Fruit fly (Drosophila melanogaster) whole organism, prepupa: ENCODE data around the gene c11.1.

ENCODE experiments used
- CG16779 ChIP-seq: fragments of 200-800 bp; sonication (Bioruptor generic); optimal IDR thresholded peaks from 3 replicates; lab custom pipeline; 2017; ENCODE audit warnings: missing biosample characterization, mild to moderate bottlenecking, missing genetic modification characterization
- CG4318 ChIP-seq: fragments of 200-800 bp; sonication (Bioruptor generic); optimal IDR thresholded peaks from 3 replicates; lab custom pipeline; 2017; ENCODE audit warnings: missing biosample characterization, mild to moderate bottlenecking, missing genetic modification characterization
- vri ChIP-seq: fragments of 200-800 bp; sonication (Bioruptor generic); optimal IDR thresholded peaks from 3 replicates; lab custom pipeline; 2016; ENCODE audit warnings: missing biosample characterization, mild to moderate bottlenecking, missing genetic modification characterization

DNA sequence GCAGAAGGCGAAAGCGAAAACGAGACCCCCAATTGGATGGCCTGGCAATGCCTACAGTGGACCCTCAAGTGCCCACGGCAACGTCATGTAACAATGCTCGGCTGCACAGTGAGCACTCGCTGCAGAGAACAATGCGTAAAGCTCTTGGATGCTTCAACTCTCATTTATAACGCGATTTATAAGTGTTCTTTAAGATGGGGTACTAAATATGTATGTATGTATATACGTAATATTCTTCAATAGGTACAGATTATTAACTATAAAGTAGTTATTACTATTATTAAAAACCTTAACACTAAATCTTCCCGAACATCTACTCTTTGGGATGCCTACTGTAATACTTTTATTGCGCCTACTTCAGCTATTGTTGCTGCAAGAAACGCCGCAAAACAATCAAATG is 16.8 kb downstream of the c11.1 start:
- TF ChIP-seq CG4318 (GFP tag; lab: Kevin White, UChicago), result no peak
- no peak for TF ChIP-seq CG16779 (tag; lab: Kevin White, UChicago)
- TF ChIP-seq vri (GFP tag; lab: Kevin White, UChicago), result no peak
